Fruit fly (Drosophila melanogaster): ENCODE measurements around the gene CG6296.

CG6296 gene

DNA sequence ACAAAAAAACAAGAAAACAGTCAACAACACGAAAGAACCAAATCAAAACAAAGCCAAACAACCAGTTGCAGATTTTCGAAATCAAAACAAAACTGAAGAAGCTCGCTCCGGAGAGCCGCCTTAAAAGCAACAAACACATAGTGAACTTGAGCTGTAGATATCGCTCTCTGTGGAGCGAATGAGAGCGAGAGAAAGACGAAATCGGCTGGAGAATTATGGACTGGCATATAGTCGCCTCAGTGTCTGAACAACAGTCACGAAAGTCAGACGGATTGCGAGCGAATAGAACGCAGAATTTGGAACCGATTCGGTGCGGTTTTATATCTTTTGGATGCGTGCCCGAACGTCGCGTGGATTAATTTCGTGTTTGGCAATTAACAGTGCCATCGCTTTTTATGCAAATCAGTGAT lies 25.0 kb downstream of the CG6296 start:
- TF ChIP-seq kay (GFP tag; ENCODE audit: borderline replicate concordance), result peak; percentile 29
- no peak for TF ChIP-seq CG7101 (tag; optimal IDR thresholded peaks at IDR 0.05)
- TF ChIP-seq Hr96 (GFP tag; optimal IDR thresholded peaks at IDR 0.05), result no peak
- no peak for TF ChIP-seq pad (GFP tag; optimal IDR thresholded peaks at IDR 0.05)
- no peak for TF ChIP-seq CG12768 (GFP tag; optimal IDR thresholded peaks at IDR 0.05)
- TF ChIP-seq cnc (optimal IDR thresholded peaks at IDR 0.05), result no peak
- TF ChIP-seq bab1 (GFP tag; optimal IDR thresholded peaks at IDR 0.05), result peak; percentile 42
- TF ChIP-seq tj (GFP tag; optimal IDR thresholded peaks at IDR 0.05), result no peak
- no peak for TF ChIP-seq CG7045 (GFP tag; optimal IDR thresholded peaks at IDR 0.05)
- no peak for TF ChIP-seq Clk (GFP tag; optimal IDR thresholded peaks at IDR 0.05)

- TF ChIP-seq bab1 (GFP tag; optimal IDR thresholded peaks at IDR 0.05), result no peak
- no peak for TF ChIP-seq CG12768 (GFP tag; optimal IDR thresholded peaks at IDR 0.05)
- TF ChIP-seq cnc (optimal IDR thresholded peaks at IDR 0.05), result no peak
- TF ChIP-seq CG7101 (tag; optimal IDR thresholded peaks at IDR 0.05), result no peak
- no peak for TF ChIP-seq CG5204 (GFP tag; optimal IDR thresholded peaks at IDR 0.05)
- no peak for TF ChIP-seq CG11617 (GFP tag; optimal IDR thresholded peaks at IDR 0.05)
Measured at dm6 chr3R:26978241-26978640, 27.0 kb downstream of the CG6296 start, which contains the start of the genes CG14253 and CG46313. CG14253 (plus strand) TSS chr3R:26978541. CG46313 (plus strand) TSS chr3R:26978541.

- TF ChIP-seq CG14711 (tag; optimal IDR thresholded peaks at IDR 0.05), result peak; percentile 24
- peak; percentile 37 for TF ChIP-seq bab1 (GFP tag; optimal IDR thresholded peaks at IDR 0.05)
- TF ChIP-seq pad (GFP tag; optimal IDR thresholded peaks at IDR 0.05), result no peak
- TF ChIP-seq Clk (GFP tag; optimal IDR thresholded peaks at IDR 0.05), result no peak
- no peak for TF ChIP-seq CG7045 (GFP tag; optimal IDR thresholded peaks at IDR 0.05)
- no peak for TF ChIP-seq Mnt (GFP tag; optimal IDR thresholded peaks at IDR 0.05)
- peak; percentile 22 for TF ChIP-seq tj (GFP tag; optimal IDR thresholded peaks at IDR 0.05)
- no peak for TF ChIP-seq CG1620 (GFP tag; optimal IDR thresholded peaks at IDR 0.05)
Measured at dm6 chr3R:26969743-26970142, 35.5 kb downstream of the CG6296 start.

DNA sequence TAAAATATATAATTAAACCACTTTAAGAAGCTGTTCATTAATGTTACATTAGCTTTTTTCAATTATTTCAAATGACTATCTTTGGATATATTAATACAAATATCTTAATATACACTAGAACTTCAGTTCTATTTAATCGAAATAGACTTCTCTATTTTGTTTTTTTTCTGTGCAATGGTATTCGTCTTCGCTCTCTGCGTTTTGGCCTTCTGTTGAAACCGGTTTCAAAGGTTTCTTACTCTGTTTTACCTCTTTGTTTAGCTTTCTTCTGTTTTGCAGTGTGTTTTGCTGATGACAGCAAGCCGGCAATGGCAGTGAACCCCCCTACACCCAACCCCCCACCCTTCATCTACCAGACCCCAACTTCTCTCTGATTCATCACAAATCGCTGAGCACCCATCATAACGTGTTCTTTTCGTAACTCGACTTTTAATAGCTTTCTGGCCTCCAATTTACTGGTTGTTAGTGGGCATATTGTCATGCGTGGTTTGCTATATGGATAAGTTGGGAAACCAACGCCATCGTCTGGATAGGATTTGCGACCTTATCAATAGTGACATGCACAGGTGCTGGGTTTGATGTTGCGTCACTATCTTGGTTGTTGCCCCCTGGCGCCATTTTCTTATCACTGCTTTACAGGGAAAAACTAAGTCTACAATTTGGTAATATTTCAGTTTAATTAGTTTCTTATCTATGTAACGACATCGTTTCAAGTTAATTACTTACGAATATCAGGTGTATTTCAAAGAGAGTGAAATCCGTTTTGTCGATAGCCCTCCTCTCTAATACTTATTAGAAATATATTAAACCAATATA lies 36.2 kb downstream of the CG6296 start:
- peak; percentile 96 for TF ChIP-seq tj (GFP tag; optimal IDR thresholded peaks at IDR 0.05)
- TF ChIP-seq CG1620 (GFP tag; optimal IDR thresholded peaks at IDR 0.05), result no peak
- TF ChIP-seq cnc (optimal IDR thresholded peaks at IDR 0.05), result no peak
- no peak for TF ChIP-seq CG5204 (GFP tag; optimal IDR thresholded peaks at IDR 0.05)
- peak; percentile 8 for TF ChIP-seq CG33017 (tag; optimal IDR thresholded peaks at IDR 0.05)
- TF ChIP-seq CG14711 (tag; optimal IDR thresholded peaks at IDR 0.05), result no peak
- no peak for TF ChIP-seq ovo (GFP tag; optimal IDR thresholded peaks at IDR 0.05)
- TF ChIP-seq kay (GFP tag; ENCODE audit: borderline replicate concordance), result peak; percentile 26
- TF ChIP-seq bab1 (GFP tag; optimal IDR thresholded peaks at IDR 0.05), result peak; percentile 50
- no peak for TF ChIP-seq pad (GFP tag; optimal IDR thresholded peaks at IDR 0.05)

DNA sequence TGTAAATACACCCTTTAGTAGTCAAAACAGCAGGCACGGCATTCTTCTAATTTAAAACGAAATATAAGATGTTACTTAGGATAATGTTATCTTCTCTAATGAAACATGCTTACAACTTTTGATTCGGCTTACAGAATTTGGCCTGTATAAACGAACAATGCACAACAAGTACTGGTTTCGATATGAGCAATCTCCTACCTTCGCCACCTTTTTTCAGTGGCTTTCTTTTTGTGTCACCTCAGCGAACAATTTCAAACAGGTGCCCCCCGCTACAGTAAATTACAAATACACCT lies 37.0 kb downstream of the CG6296 start:
- TF ChIP-seq kay (GFP tag; ENCODE audit: borderline replicate concordance), result peak; percentile 57
- TF ChIP-seq Crg-1 (GFP tag; optimal IDR thresholded peaks at IDR 0.05), result no peak

dm6 chr3R:26967587-26968312 lies 37.5 kb downstream of the CG6296 start:
- TF ChIP-seq CG11617 (GFP tag; optimal IDR thresholded peaks at IDR 0.05) (no peak), tj (GFP tag; optimal IDR thresholded peaks at IDR 0.05) (peak; percentile 13), Clk (GFP tag; optimal IDR thresholded peaks at IDR 0.05) (no peak), CG12768 (GFP tag; optimal IDR thresholded peaks at IDR 0.05) (no peak), CG5204 (GFP tag; optimal IDR thresholded peaks at IDR 0.05) (no peak), bab1 (GFP tag; optimal IDR thresholded peaks at IDR 0.05) (peak; percentile 28), CG14711 (tag; optimal IDR thresholded peaks at IDR 0.05) (no peak)

DNA sequence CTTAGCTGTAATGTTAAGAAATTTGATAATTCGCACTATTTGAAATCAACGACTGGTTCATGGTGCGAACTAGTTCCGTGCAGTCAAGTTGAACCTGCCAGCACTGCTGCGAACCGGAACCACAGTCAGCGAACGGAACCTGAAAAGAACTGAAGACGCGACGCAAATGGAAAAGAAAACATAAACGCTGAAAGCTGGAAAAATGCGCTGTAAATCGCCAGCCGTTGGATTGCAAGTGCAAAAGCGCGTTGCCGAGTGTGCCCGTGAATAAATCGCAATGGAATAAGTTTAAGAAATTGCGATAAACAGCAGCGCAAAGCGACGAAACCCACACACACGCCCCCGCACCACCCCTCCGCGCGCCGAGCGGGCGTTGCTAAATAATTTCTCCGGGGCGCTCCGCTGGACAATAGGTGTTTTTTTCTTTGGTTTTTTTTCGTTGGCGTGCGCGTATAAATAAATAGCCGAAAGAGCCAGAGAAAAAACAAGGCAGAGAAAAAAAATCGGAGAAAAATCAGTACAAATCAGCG lies 38.4 kb downstream of the CG6296 start, which contains the start of gene CG5521:
TSS of gene CG5521 (plus strand) at position 137 of the 530 bp plus-strand sequence.
- no peak for TF ChIP-seq CG7045 (GFP tag; optimal IDR thresholded peaks at IDR 0.05)
- TF ChIP-seq tj (GFP tag; optimal IDR thresholded peaks at IDR 0.05), result peak; percentile 15
- TF ChIP-seq CG14711 (tag; optimal IDR thresholded peaks at IDR 0.05), result no peak
- no peak for TF ChIP-seq kay (GFP tag; ENCODE audit: borderline replicate concordance)
- TF ChIP-seq ovo (GFP tag; optimal IDR thresholded peaks at IDR 0.05), result no peak
- no peak for TF ChIP-seq CG33017 (tag; optimal IDR thresholded peaks at IDR 0.05)
- TF ChIP-seq Clk (GFP tag; optimal IDR thresholded peaks at IDR 0.05), result no peak
- peak; percentile 23 for TF ChIP-seq Mnt (GFP tag; optimal IDR thresholded peaks at IDR 0.05)
- TF ChIP-seq toe (GFP tag; optimal IDR thresholded peaks at IDR 0.05), result no peak
- no peak for TF ChIP-seq Hr96 (GFP tag; optimal IDR thresholded peaks at IDR 0.05)
- TF ChIP-seq bab1 (GFP tag; optimal IDR thresholded peaks at IDR 0.05), result peak; percentile 10
- TF ChIP-seq CG11617 (GFP tag; optimal IDR thresholded peaks at IDR 0.05), result peak; percentile 0
- TF ChIP-seq CG12768 (GFP tag; optimal IDR thresholded peaks at IDR 0.05), result peak; percentile 6
- no peak for TF ChIP-seq CG1620 (GFP tag; optimal IDR thresholded peaks at IDR 0.05)
- no peak for TF ChIP-seq CG5204 (GFP tag; optimal IDR thresholded peaks at IDR 0.05)
- TF ChIP-seq cic (GFP tag; optimal IDR thresholded peaks at IDR 0.05), result no peak
- no peak for TF ChIP-seq pad (GFP tag; optimal IDR thresholded peaks at IDR 0.05)
- TF ChIP-seq CG7101 (tag; optimal IDR thresholded peaks at IDR 0.05), result no peak
- no peak for TF ChIP-seq Crg-1 (GFP tag; optimal IDR thresholded peaks at IDR 0.05)
- no peak for TF ChIP-seq cnc (optimal IDR thresholded peaks at IDR 0.05)
